Fruit fly (Drosophila melanogaster) whole organism, embryonic: ENCODE results near the gene CG32801.

Experiments
- CG1233 ChIP-seq: fragments of 200-800 bp; sonication (Bioruptor generic); optimal IDR thresholded peaks from 4 replicates; lab custom pipeline; 2018; ENCODE audit warnings: missing biosample characterization, mild to moderate bottlenecking, missing genetic modification characterization
- CG1647 ChIP-seq: fragments of 200-800 bp; sonication (Bioruptor generic); optimal IDR thresholded peaks from 3 replicates; lab custom pipeline; 2016; ENCODE audit warnings: missing biosample characterization, missing genetic modification characterization
- CG16779 ChIP-seq: fragments of 200-800 bp; sonication (Bioruptor generic); IDR thresholded peaks from 2 replicates; pipeline ENCODE4 v1.3.6; 2022; ENCODE audit warnings: missing biosample characterization, missing genetic modification characterization
- CG4424 ChIP-seq: fragments of 200-800 bp; sonication (Bioruptor generic); optimal IDR thresholded peaks from 3 replicates; lab custom pipeline; 2016; ENCODE audit warnings: missing biosample characterization, missing genetic modification characterization
- CG6854 ChIP-seq: fragments of 200-800 bp; sonication (Bioruptor generic); optimal IDR thresholded peaks from 3 replicates; lab custom pipeline; 2017; ENCODE audit warnings: missing biosample characterization, mild to moderate bottlenecking, missing genetic modification characterization
- CG9437 ChIP-seq: fragments of 200-800 bp; sonication (Bioruptor generic); optimal IDR thresholded peaks from 2 replicates; lab custom pipeline; 2018; ENCODE audit warnings: missing biosample characterization, mild to moderate bottlenecking, missing genetic modification characterization
- Camta ChIP-seq: fragments of 200-800 bp; sonication (Bioruptor generic); optimal IDR thresholded peaks from 2 replicates; lab custom pipeline; 2016; ENCODE audit warnings: missing biosample characterization, missing genetic modification characterization
- Fer2 ChIP-seq: fragments of 200-800 bp; sonication (Bioruptor generic); optimal IDR thresholded peaks from 2 replicates; lab custom pipeline; 2018; ENCODE audit warnings: missing biosample characterization, mild to moderate bottlenecking, missing genetic modification characterization, moderate library complexity
- Mrtf ChIP-seq: fragments of 200-800 bp; sonication (Bioruptor generic); IDR thresholded peaks from 3 replicates; pipeline ENCODE4 v1.3.6; 2022; ENCODE audit warnings: missing biosample characterization, missing genetic modification characterization
- croc ChIP-seq: fragments of 200-800 bp; sonication (Bioruptor generic); conservative IDR thresholded peaks from 3 replicates; pipeline ENCODE4 v1.3.6; 2022; ENCODE audit warnings: missing biosample characterization, missing genetic modification characterization

- TF ChIP-seq Camta (GFP tag; lab: Kevin White, UChicago) (no peak), croc (GFP tag; lab: Robert Waterston, UW) (no peak), CG6854 (GFP tag; lab: Kevin White, UChicago) (no peak), Fer2 (tag; lab: Kevin White, UChicago) (no peak), CG9437 (GFP tag; lab: Kevin White, UChicago) (no peak), CG4424 (GFP tag; lab: Kevin White, UChicago) (no peak), CG1647 (GFP tag; lab: Kevin White, UChicago) (no peak), Mrtf (GFP tag; lab: Robert Waterston, UW) (no peak), CG1233 (GFP tag; lab: Kevin White, UChicago) (no peak), CG16779 (GFP tag; lab: Robert Waterston, UW) (no peak)
These were observed 9.4 kb downstream of the CG32801 start for dm6 chrX:1893532-1893931.
